Worm (Caenorhabditis elegans): ENCODE data around the gene C06A8.6.

The C06A8.6 gene

ce11 chrII:7808950-7809349, 36.7 kb downstream of the C06A8.6 start:
- peak; percentile 26 for TF ChIP-seq nfya-1 (tag; optimal IDR thresholded peaks at IDR 0.05)
- peak; percentile 55 for TF ChIP-seq elt-2 (tag; optimal IDR thresholded peaks at IDR 0.05)
- TF ChIP-seq ttx-3 (tag; optimal IDR thresholded peaks at IDR 0.05) = no peak
- TF ChIP-seq ceh-18 (tag; optimal IDR thresholded peaks at IDR 0.05) = peak; percentile 10

- peak; percentile 36 for TF ChIP-seq tbx-2 (tag; optimal IDR thresholded peaks at IDR 0.05)
- peak; percentile 86 for TF ChIP-seq unc-42 (tag; optimal IDR thresholded peaks at IDR 0.05)
- TF ChIP-seq ceh-30 (tag; optimal IDR thresholded peaks at IDR 0.05) = no peak
- TF ChIP-seq ttx-3 (tag; optimal IDR thresholded peaks at IDR 0.05) = no peak
Observed at ce11 chrII:7809358-7809914, 37.1 kb downstream of the C06A8.6 start.

- peak; percentile 69 for TF ChIP-seq unc-55 (GFP tag; optimal IDR thresholded peaks at IDR 0.05)
- TF ChIP-seq C08G9.2 (tag; optimal IDR thresholded peaks at IDR 0.05) = no peak
- peak; percentile 3 for TF ChIP-seq odd-2 (tag; optimal IDR thresholded peaks at IDR 0.05)
- no peak for TF ChIP-seq fax-1 (tag; optimal IDR thresholded peaks at IDR 0.05)
Observed at ce11 chrII:7810162-7810868, 38.0 kb downstream of the C06A8.6 start.

ce11 chrII:7810869-7811543, 38.7 kb downstream of the C06A8.6 start, which contains the start of gene cki-1:
Gene cki-1, plus strand, starts transcription at chrII:7811240.
- peak; percentile 52 for TF ChIP-seq syd-9 (tag; optimal IDR thresholded peaks at IDR 0.05)
- peak; percentile 74 for TF ChIP-seq hlh-30 (tag; optimal IDR thresholded peaks at IDR 0.05; ENCODE audit: insufficient read depth)
- peak; percentile 63 for TF ChIP-seq hlh-6 (tag; optimal IDR thresholded peaks at IDR 0.05)
- TF ChIP-seq ceh-19 (GFP tag; optimal IDR thresholded peaks at IDR 0.05) = peak; percentile 80
- peak; percentile 95 for TF ChIP-seq ceh-34 (tag; optimal IDR thresholded peaks at IDR 0.05)
- peak; percentile 7 for TF ChIP-seq ceh-6 (GFP tag; optimal IDR thresholded peaks at IDR 0.05)
- TF ChIP-seq elt-2 (tag; optimal IDR thresholded peaks at IDR 0.05) = peak; percentile 16
- TF ChIP-seq hlh-8 (tag; optimal IDR thresholded peaks at IDR 0.05) = no peak
- TF ChIP-seq fkh-10 (GFP tag; optimal IDR thresholded peaks at IDR 0.05) = no peak
- peak; percentile 52 for TF ChIP-seq sdc-2 (tag; optimal IDR thresholded peaks at IDR 0.05)
- no peak for TF ChIP-seq ceh-30 (tag; optimal IDR thresholded peaks at IDR 0.05)
- TF ChIP-seq ceh-9 (tag; optimal IDR thresholded peaks at IDR 0.05) = no peak
- TF ChIP-seq ref-2 (tag; optimal IDR thresholded peaks at IDR 0.05) = peak; percentile 15
- peak; percentile 22 for TF ChIP-seq nhr-232 (tag; optimal IDR thresholded peaks at IDR 0.05)
- TF ChIP-seq ama-1 (optimal IDR thresholded peaks at IDR 0.05) = peak; percentile 61
- TF ChIP-seq ceh-31 (tag; optimal IDR thresholded peaks at IDR 0.05) = peak; percentile 48
- peak; percentile 14 for TF ChIP-seq F13H6.1 (tag; optimal IDR thresholded peaks at IDR 0.05)
- peak; percentile 36 for TF ChIP-seq tbx-2 (tag; optimal IDR thresholded peaks at IDR 0.05)
- peak; percentile 55 for TF ChIP-seq ceh-2 (tag; optimal IDR thresholded peaks at IDR 0.05)

ce11 chrII:7812332-7812731, 40.0 kb downstream of the C06A8.6 start:
- TF ChIP-seq ttx-3 (tag; optimal IDR thresholded peaks at IDR 0.05) (no peak), unc-86 (tag; optimal IDR thresholded peaks at IDR 0.05) (no peak), ceh-30 (tag; optimal IDR thresholded peaks at IDR 0.05) (no peak), syd-9 (tag; optimal IDR thresholded peaks at IDR 0.05) (no peak), gmeb-2 (tag; optimal IDR thresholded peaks at IDR 0.05) (no peak), elt-2 (tag; optimal IDR thresholded peaks at IDR 0.05) (peak; percentile 46), ceh-2 (tag; optimal IDR thresholded peaks at IDR 0.05) (no peak), ceh-48 (tag; optimal IDR thresholded peaks at IDR 0.05) (no peak), che-1 (tag; optimal IDR thresholded peaks at IDR 0.05) (no peak), unc-55 (GFP tag; optimal IDR thresholded peaks at IDR 0.05) (peak; percentile 1), nhr-232 (tag; optimal IDR thresholded peaks at IDR 0.05) (no peak), ceh-45 (GFP tag; IDR thresholded peaks at IDR 0.05) (no peak), mec-3 (tag; optimal IDR thresholded peaks at IDR 0.05; ENCODE audit: borderline replicate concordance) (no peak), ets-4 (tag; optimal IDR thresholded peaks at IDR 0.05) (no peak), pax-1 (tag; optimal IDR thresholded peaks at IDR 0.05) (no peak), dve-1 (tag; optimal IDR thresholded peaks at IDR 0.05) (no peak), K09A11.1 (tag; optimal IDR thresholded peaks at IDR 0.05; ENCODE audit: insufficient read depth) (no peak), ama-1 (optimal IDR thresholded peaks at IDR 0.05) (peak; percentile 39), ahr-1 (tag; optimal IDR thresholded peaks at IDR 0.05) (no peak), madf-2 (tag; optimal IDR thresholded peaks at IDR 0.05) (no peak), tbx-2 (tag; optimal IDR thresholded peaks at IDR 0.05) (no peak), ceh-6 (GFP tag; optimal IDR thresholded peaks at IDR 0.05) (no peak), sox-2 (GFP tag; IDR thresholded peaks at IDR 0.05) (no peak), hlh-13 (GFP tag; optimal IDR thresholded peaks at IDR 0.05) (no peak)

Measured in whole organism, late embryonic.